Fruit fly (Drosophila melanogaster) whole organism, adult: ENCODE measurements around the gene CG31797.

Experiments
- CG12768 ChIP-seq: fragments of 200-800 bp; sonication (Bioruptor generic); optimal IDR thresholded peaks from 2 replicates; lab custom pipeline; 2017; ENCODE audit warnings: missing biosample characterization, missing genetic modification characterization, mild to moderate bottlenecking, moderate library complexity, missing genetic modification reagents
- CG5204 ChIP-seq: fragments of 200-800 bp; sonication (Bioruptor generic); optimal IDR thresholded peaks from 2 replicates; lab custom pipeline; 2016; ENCODE audit warnings: missing biosample characterization, missing genetic modification characterization
- CG7045 ChIP-seq: fragments of 200-800 bp; sonication (Bioruptor generic); optimal IDR thresholded peaks from 2 replicates; lab custom pipeline; 2017; ENCODE audit warnings: missing biosample characterization, mild to moderate bottlenecking, missing genetic modification characterization
- Clk ChIP-seq: fragments of 200-800 bp; sonication (Bioruptor generic); optimal IDR thresholded peaks from 2 replicates; lab custom pipeline; 2017; ENCODE audit warnings: missing biosample characterization, missing genetic modification characterization
- Hr96 ChIP-seq: fragments of 200-800 bp; sonication (Bioruptor generic); optimal IDR thresholded peaks from 2 replicates; lab custom pipeline; 2016; ENCODE audit warnings: missing biosample characterization, missing genetic modification characterization
- bab1 ChIP-seq: fragments of 200-800 bp; sonication (Bioruptor generic); optimal IDR thresholded peaks from 3 replicates; lab custom pipeline; 2019; ENCODE audit warnings: missing biosample characterization, mild to moderate bottlenecking, missing genetic modification characterization, moderate library complexity
- cic ChIP-seq: fragments of 200-800 bp; sonication (Bioruptor generic); optimal IDR thresholded peaks from 2 replicates; lab custom pipeline; 2017; ENCODE audit warnings: missing biosample characterization, mild to moderate bottlenecking, missing genetic modification characterization, moderate library complexity
- cnc ChIP-seq, 2 experiments: fragments of >200 bp; optimal IDR thresholded peaks; 2 replicates each; lab custom pipeline; 2017
- ovo ChIP-seq: fragments of 200-800 bp; sonication (Bioruptor generic); optimal IDR thresholded peaks from 2 replicates; lab custom pipeline; 2016; ENCODE audit warnings: missing biosample characterization, missing genetic modification characterization

DNA sequence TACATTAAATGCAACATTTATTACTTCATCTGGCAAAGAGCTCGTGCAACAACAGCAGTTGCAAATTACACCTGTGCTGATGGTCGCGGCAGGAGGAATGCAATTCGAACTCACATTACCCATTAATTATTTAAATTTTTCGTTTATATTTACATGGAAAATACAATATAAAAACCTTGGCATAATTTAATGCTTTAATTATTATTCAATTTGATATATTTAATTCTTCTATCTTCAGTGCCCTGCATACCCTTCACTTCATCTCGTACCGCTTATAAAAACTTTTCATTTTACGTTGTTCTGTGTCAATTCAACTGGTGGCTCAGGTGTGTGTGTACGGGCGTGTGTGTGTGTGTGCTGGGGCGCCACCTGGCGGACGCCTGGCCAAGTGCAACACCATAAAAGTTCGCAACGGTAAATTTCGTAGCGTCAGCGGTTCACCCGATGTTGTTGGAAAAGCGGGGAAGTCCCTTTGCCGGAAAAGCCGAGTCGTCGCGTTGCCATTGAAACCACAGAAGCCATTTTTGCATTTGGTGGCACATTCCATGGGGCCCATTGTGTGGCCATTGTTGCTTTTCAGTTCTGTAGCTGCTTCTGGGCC is 16.3 kb downstream of the CG31797 start:
- no peak for TF ChIP-seq ovo (GFP tag; lab: Kevin White, UChicago)
- no peak for TF ChIP-seq Hr96 (GFP tag; lab: Kevin White, UChicago)
- no peak for TF ChIP-seq CG12768 (GFP tag; lab: Kevin White, UChicago)
- no peak for TF ChIP-seq cic (GFP tag; lab: Kevin White, UChicago)
- TF ChIP-seq CG7045 (GFP tag; lab: Kevin White, UChicago), result no peak
- TF ChIP-seq Clk (GFP tag; lab: Kevin White, UChicago), result no peak
- TF ChIP-seq bab1 (GFP tag; lab: Kevin White, UChicago), result no peak
- no peak for TF ChIP-seq cnc (optimal IDR thresholded peaks at IDR 0.05; lab: Kevin White, UChicago)
- TF ChIP-seq CG5204 (GFP tag; lab: Kevin White, UChicago), result no peak
